In the genomic region with DNA sequence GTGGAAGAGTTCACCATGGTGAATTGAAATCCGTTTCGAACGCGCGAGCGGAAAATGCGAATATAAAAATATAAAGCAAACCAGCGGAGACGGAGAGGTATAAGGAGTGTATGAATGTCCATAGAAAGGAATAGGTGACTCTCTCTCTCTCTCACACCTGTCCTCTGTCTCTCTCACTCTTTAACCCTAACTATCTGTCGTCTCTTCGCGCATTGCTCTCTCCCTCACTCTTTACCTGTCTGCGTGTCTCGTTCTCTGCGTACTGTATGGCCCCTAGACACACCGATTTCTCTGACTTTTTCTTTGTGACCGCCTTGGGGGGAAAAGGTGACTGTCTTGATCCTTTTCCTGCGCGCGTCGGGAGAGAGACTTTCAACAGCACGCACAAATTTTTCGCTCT, we compare ENCODE assay signal across 5 worm cellular contexts.
A peak's percentile ranks its signal among the peaks of the same experiment; 100 is the strongest.
TF ChIP-seq lines count a peak whose summit lies in the region.

No protein-coding gene starts in this region.

TF ChIP-seq in whole organism, L1 larva, 84 proteins besides CTCF, POLR2A, EP300 and RAD21 (continues in another document):
- TF ChIP-seq vab-15 (tag; optimal IDR thresholded peaks at IDR 0.05; lab: Kevin White, UChicago) (no peak), efl-1 (optimal IDR thresholded peaks at IDR 0.05; lab: Kevin White, UChicago) (peak; percentile 77 to 78), efl-1 (GFP tag; optimal IDR thresholded peaks at IDR 0.05 in 1 of 2; lab: Kevin White, UChicago) (peak; percentile 23 to 93), lin-14 (GFP tag; optimal IDR thresholded peaks at IDR 0.05; lab: Kevin White, UChicago) (peak; percentile 78), elt-3 (tag; optimal IDR thresholded peaks at IDR 0.05; lab: Kevin White, UChicago) (peak in 2 of 6 experiments; percentile 3 to 82), ets-5 (GFP tag; IDR thresholded peaks at IDR 0.05; lab: Robert Waterston, UW) (no peak), lin-13 (GFP tag; optimal IDR thresholded peaks at IDR 0.05; lab: Kevin White, UChicago) (peak; percentile 34), ceh-82 (tag; optimal IDR thresholded peaks at IDR 0.05; lab: Kevin White, UChicago) (peak in 1 of 3 experiments; percentile 71), ztf-4 (tag; optimal IDR thresholded peaks at IDR 0.05; lab: Kevin White, UChicago) (peak; percentile 29), hpl-2 (GFP tag; optimal IDR thresholded peaks at IDR 0.05; lab: Kevin White, UChicago) (no peak), egl-27 (tag; optimal IDR thresholded peaks at IDR 0.05; lab: Kevin White, UChicago) (peak in 1 of 2 experiments; percentile 19), dpl-1 (GFP tag; optimal IDR thresholded peaks at IDR 0.05; lab: Kevin White, UChicago) (peak; percentile 9 to 55 (median 23)), dsc-1 (tag; optimal IDR thresholded peaks at IDR 0.05; lab: Kevin White, UChicago) (no peak), lin-39 (tag; optimal IDR thresholded peaks at IDR 0.05; lab: Kevin White, UChicago) (no peak), pag-3 (tag; optimal IDR thresholded peaks at IDR 0.05; lab: Kevin White, UChicago; ENCODE audit: borderline replicate concordance, insufficient read depth) (no peak), unc-98 (GFP tag; IDR thresholded peaks at IDR 0.05; lab: Robert Waterston, UW) (no peak), tlp-1 (tag; optimal IDR thresholded peaks at IDR 0.05; lab: Kevin White, UChicago) (no peak)

TF ChIP-seq in whole organism, L3 larva, 47 proteins besides CTCF, POLR2A, EP300 and RAD21 (continues in another document):
- TF ChIP-seq ama-1 (optimal IDR thresholded peaks at IDR 0.05; lab: Kevin White, UChicago): peak; percentile 67
- no peak for TF ChIP-seq elt-1 (tag; optimal IDR thresholded peaks at IDR 0.05; lab: Kevin White, UChicago)
- peak; percentile 6 for TF ChIP-seq lsy-12 (tag; optimal IDR thresholded peaks at IDR 0.05; lab: Kevin White, UChicago)
- no peak for TF ChIP-seq nhr-11 (tag; optimal IDR thresholded peaks at IDR 0.05; lab: Kevin White, UChicago)
- TF ChIP-seq egl-5 (tag; optimal IDR thresholded peaks at IDR 0.05; lab: Kevin White, UChicago): no peak
- no peak for TF ChIP-seq nhr-67 (tag; optimal IDR thresholded peaks at IDR 0.05; lab: Kevin White, UChicago)
- no peak for TF ChIP-seq ceh-16 (tag; optimal IDR thresholded peaks at IDR 0.05; lab: Kevin White, UChicago)
- TF ChIP-seq fkh-2 (tag; optimal IDR thresholded peaks at IDR 0.05; lab: Kevin White, UChicago): no peak
- no peak for TF ChIP-seq daf-12 (tag; optimal IDR thresholded peaks at IDR 0.05; lab: Kevin White, UChicago)
- TF ChIP-seq pha-4 (tag; optimal IDR thresholded peaks at IDR 0.05; lab: Kevin White, UChicago): peak; percentile 76
- TF ChIP-seq nhr-25 (tag; optimal IDR thresholded peaks at IDR 0.05; lab: Kevin White, UChicago): peak; percentile 89
- TF ChIP-seq nhr-76 (tag; optimal IDR thresholded peaks at IDR 0.05; lab: Kevin White, UChicago): no peak
- peak; percentile 73 for TF ChIP-seq hmg-11 (tag; optimal IDR thresholded peaks at IDR 0.05; lab: Kevin White, UChicago)
- TF ChIP-seq sea-2 (GFP tag; optimal IDR thresholded peaks at IDR 0.05; lab: Kevin White, UChicago): no peak
- no peak for TF ChIP-seq ztf-11 (tag; optimal IDR thresholded peaks at IDR 0.05; lab: Kevin White, UChicago)
- TF ChIP-seq ZK546.5 (tag; optimal IDR thresholded peaks at IDR 0.05; lab: Kevin White, UChicago): no peak
- TF ChIP-seq ceh-82 (tag; optimal IDR thresholded peaks at IDR 0.05; lab: Kevin White, UChicago): no peak
- TF ChIP-seq fkh-10 (GFP tag; optimal IDR thresholded peaks at IDR 0.05; lab: Kevin White, UChicago): no peak
- TF ChIP-seq nfya-1 (tag; optimal IDR thresholded peaks at IDR 0.05; lab: Kevin White, UChicago; ENCODE audit: insufficient read depth): peak; percentile 61

TF ChIP-seq in whole organism, early embryonic, 17 proteins besides CTCF, POLR2A, EP300 and RAD21:
- no peak for TF ChIP-seq ceh-36 (tag; optimal IDR thresholded peaks at IDR 0.05; lab: Kevin White, UChicago)
- peak; percentile 61 for TF ChIP-seq hmg-4 (GFP tag; optimal IDR thresholded peaks at IDR 0.05; lab: Kevin White, UChicago)

TF ChIP-seq in whole organism, midembryonic, 9 proteins besides CTCF, POLR2A, EP300 and RAD21:
- TF ChIP-seq ztf-23 (GFP tag; IDR thresholded peaks at IDR 0.05; lab: Robert Waterston, UW): no peak
- no peak for TF ChIP-seq ztf-29 (GFP tag; IDR thresholded peaks at IDR 0.05; lab: Robert Waterston, UW)
- no peak for TF ChIP-seq tab-1 (GFP tag; IDR thresholded peaks at IDR 0.05; lab: Robert Waterston, UW)
- no peak for TF ChIP-seq med-1 (GFP tag; optimal IDR thresholded peaks at IDR 0.05; lab: Kevin White, UChicago; ENCODE audit: insufficient read depth)
- 0 out of 2 replicates have a peak, but pooled peaks have one; percentile 23 for TF ChIP-seq flt-1 (GFP tag; IDR thresholded peaks at IDR 0.05; lab: Robert Waterston, UW)
TF ChIP-seq in whole organism, midembryonic: peak in this region for 1.

TF ChIP-seq in whole organism, young adult, 124 proteins besides CTCF, POLR2A, EP300 and RAD21:
- TF ChIP-seq tlf-1 (GFP tag; optimal IDR thresholded peaks at IDR 0.05; lab: Kevin White, UChicago): no peak
- TF ChIP-seq mel-28 (tag; optimal IDR thresholded peaks at IDR 0.05; lab: Kevin White, UChicago; ENCODE audit: borderline replicate concordance): peak; percentile 6
- no peak for TF ChIP-seq ceh-91 (GFP tag; IDR thresholded peaks at IDR 0.05; lab: Robert Waterston, UW)
- TF ChIP-seq attf-5 (GFP tag; optimal IDR thresholded peaks at IDR 0.05; lab: Kevin White, UChicago): peak; percentile 23
- TF ChIP-seq cebp-1 (GFP tag; IDR thresholded peaks at IDR 0.05; lab: Robert Waterston, UW): no peak
- peak; percentile 53 for TF ChIP-seq cebp-1 (tag; optimal IDR thresholded peaks at IDR 0.05; lab: Kevin White, UChicago)
- TF ChIP-seq hmg-1.2 (GFP tag; IDR thresholded peaks at IDR 0.05; lab: Robert Waterston, UW): peak; percentile 88; the same call in 1 of the 2 replicates
- TF ChIP-seq B0035.1 (tag; optimal IDR thresholded peaks at IDR 0.05; lab: Kevin White, UChicago): no peak
- peak; percentile 15 for TF ChIP-seq tbp1 (GFP tag; optimal IDR thresholded peaks at IDR 0.05; lab: Kevin White, UChicago)
- peak; percentile 34 for TF ChIP-seq lin-40 (tag; optimal IDR thresholded peaks at IDR 0.05; lab: Kevin White, UChicago)
- TF ChIP-seq mcd-1 (GFP tag; IDR thresholded peaks at IDR 0.05; lab: Robert Waterston, UW): 0 out of 2 replicates have a peak, but pooled peaks have one; percentile 19
- 0 out of 2 replicates have a peak, but pooled peaks have one; percentile 34 for TF ChIP-seq lin-26 (GFP tag; IDR thresholded peaks at IDR 0.05; lab: Robert Waterston, UW)
- no peak for TF ChIP-seq madf-10 (tag; optimal IDR thresholded peaks at IDR 0.05; lab: Kevin White, UChicago)
- TF ChIP-seq efl-1 (GFP tag; optimal IDR thresholded peaks at IDR 0.05; lab: Kevin White, UChicago): peak; percentile 18
- TF ChIP-seq ceh-27 (GFP tag; optimal IDR thresholded peaks at IDR 0.05; lab: Kevin White, UChicago): peak; percentile 17
- no peak for TF ChIP-seq atf-7 (tag; optimal IDR thresholded peaks at IDR 0.05; lab: Kevin White, UChicago)
- no peak for TF ChIP-seq ztf-28 (GFP tag; IDR thresholded peaks at IDR 0.05; lab: Robert Waterston, UW)
- no peak for TF ChIP-seq F57A8.1 (GFP tag; optimal IDR thresholded peaks at IDR 0.05; lab: Kevin White, UChicago)
- peak; percentile 69; the same call in 1 of the 2 replicates for TF ChIP-seq zfh-2 (GFP tag; conservative IDR thresholded peaks at IDR 0.05; lab: Robert Waterston, UW)
- no peak for TF ChIP-seq nfyb-1 (GFP tag; IDR thresholded peaks at IDR 0.05; lab: Robert Waterston, UW)
- peak; percentile 60 for TF ChIP-seq nhr-80 (tag; optimal IDR thresholded peaks at IDR 0.05; lab: Kevin White, UChicago)
TF ChIP-seq in whole organism, young adult: peak in this region for 12.
